Fruit fly (Drosophila melanogaster): Measurements from ENCODE around the gene CG33120.

The CG33120 gene

DNA sequence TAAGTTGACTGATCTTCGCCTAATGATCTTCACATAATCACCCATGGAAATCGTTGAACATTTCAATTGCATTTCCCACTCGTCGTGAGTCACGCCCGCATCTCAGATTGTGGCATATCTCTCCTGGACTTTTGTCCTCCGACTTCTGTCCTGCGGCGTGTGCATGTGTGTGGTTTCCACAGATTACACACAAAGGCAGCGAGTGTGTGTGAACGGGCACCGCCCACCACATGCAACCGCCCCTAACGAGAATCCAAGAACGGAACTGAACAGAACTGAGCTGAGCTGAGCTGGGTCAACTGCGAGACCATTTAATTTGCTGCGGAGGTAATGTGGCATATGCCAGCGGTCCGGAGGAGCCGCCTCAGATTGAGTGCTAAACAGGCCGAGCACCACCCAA, 42.7 kb downstream of the CG33120 start:
- no peak for TF ChIP-seq toe (GFP tag; optimal IDR thresholded peaks at IDR 0.05)
- TF ChIP-seq CG33017 (tag; optimal IDR thresholded peaks at IDR 0.05), result no peak
- no peak for TF ChIP-seq CG1620 (GFP tag; optimal IDR thresholded peaks at IDR 0.05)
- TF ChIP-seq cic (GFP tag; optimal IDR thresholded peaks at IDR 0.05), result no peak
- no peak for TF ChIP-seq CG5204 (GFP tag; optimal IDR thresholded peaks at IDR 0.05)
- no peak for TF ChIP-seq Clk (GFP tag; optimal IDR thresholded peaks at IDR 0.05)

dm6 chr2L:18796446-18796845, 47.9 kb downstream of the CG33120 start:
- TF ChIP-seq CG33017 (tag; optimal IDR thresholded peaks at IDR 0.05), result no peak

DNA sequence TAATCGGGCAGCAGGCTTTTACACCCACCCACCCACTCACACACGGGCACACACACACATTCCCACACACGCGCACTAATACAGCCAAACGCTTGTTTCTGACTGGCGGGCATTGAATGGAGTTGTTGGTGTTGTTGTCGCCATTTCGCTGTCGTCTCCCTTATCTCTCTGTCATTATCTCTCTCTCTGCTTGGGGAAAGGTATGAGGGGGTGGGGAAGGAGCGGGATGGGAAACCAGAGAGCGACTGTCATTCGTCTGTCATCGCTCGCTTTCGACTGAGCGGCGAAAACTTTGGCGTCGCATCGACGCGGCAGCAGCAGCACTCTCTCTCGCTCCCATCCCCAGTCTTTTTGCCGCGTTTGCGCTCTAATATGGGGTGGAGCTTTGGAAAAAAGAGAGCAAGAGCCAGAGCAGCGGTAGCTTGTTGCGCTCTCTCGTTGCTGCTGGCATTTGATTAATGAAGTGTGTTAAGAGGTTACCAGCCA, 48.4 kb downstream of the CG33120 start:
- no peak for TF ChIP-seq tj (GFP tag; optimal IDR thresholded peaks at IDR 0.05)
- TF ChIP-seq pad (GFP tag; optimal IDR thresholded peaks at IDR 0.05), result peak; percentile 55

DNA sequence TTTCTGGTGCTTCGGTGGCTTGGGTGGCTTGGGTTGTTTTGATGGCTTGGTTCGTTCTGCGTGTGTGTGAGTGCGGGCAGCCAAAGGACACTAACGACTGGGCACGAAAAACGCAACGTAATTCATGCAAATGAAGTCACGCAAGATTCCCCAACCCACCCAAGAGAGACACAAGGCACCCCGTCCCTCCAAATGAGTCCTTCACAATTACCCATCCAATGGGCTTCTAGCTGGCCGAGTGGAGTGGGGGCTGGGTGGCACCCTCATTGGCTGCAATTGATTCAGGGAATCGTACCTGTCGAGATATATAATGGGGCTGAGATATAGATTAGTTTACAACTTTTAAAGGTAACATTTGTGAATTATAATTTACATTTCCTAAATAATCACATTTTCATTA, 51.1 kb downstream of the CG33120 start:
- TF ChIP-seq CG11617 (GFP tag; optimal IDR thresholded peaks at IDR 0.05) (no peak), CG7101 (tag; optimal IDR thresholded peaks at IDR 0.05) (no peak), Crg-1 (GFP tag; optimal IDR thresholded peaks at IDR 0.05) (no peak), CG1620 (GFP tag; optimal IDR thresholded peaks at IDR 0.05) (no peak), pad (GFP tag; optimal IDR thresholded peaks at IDR 0.05) (no peak)

- TF ChIP-seq Mnt (GFP tag; optimal IDR thresholded peaks at IDR 0.05) (no peak), bab1 (GFP tag; optimal IDR thresholded peaks at IDR 0.05) (no peak), CG14711 (tag; optimal IDR thresholded peaks at IDR 0.05) (no peak), ovo (GFP tag; optimal IDR thresholded peaks at IDR 0.05) (no peak), Hr96 (GFP tag; optimal IDR thresholded peaks at IDR 0.05) (no peak), CG7045 (GFP tag; optimal IDR thresholded peaks at IDR 0.05) (no peak), toe (GFP tag; optimal IDR thresholded peaks at IDR 0.05) (no peak), CG1620 (GFP tag; optimal IDR thresholded peaks at IDR 0.05) (no peak), Crg-1 (GFP tag; optimal IDR thresholded peaks at IDR 0.05) (no peak), cic (GFP tag; optimal IDR thresholded peaks at IDR 0.05) (no peak), Clk (GFP tag; optimal IDR thresholded peaks at IDR 0.05) (no peak), tj (GFP tag; optimal IDR thresholded peaks at IDR 0.05) (no peak)
Measured at dm6 chr2L:18792806-18793205, 51.6 kb downstream of the CG33120 start, which contains the start of gene ham. TSS of gene ham (minus strand) at chr2L:18792906.
